Fruit fly (Drosophila melanogaster) whole organism, embryonic: ENCODE data around the gene CG15185.
A peak's percentile ranks its signal among the peaks of the same experiment; 100 is the strongest.

ENCODE experiments used
- B-H2 ChIP-seq: fragments of 200-800 bp; sonication (Bioruptor generic); optimal IDR thresholded peaks from 2 replicates; lab custom pipeline; 2018; ENCODE audit warnings: missing biosample characterization, mild to moderate bottlenecking, missing genetic modification characterization
- CG10366 ChIP-seq: fragments of 200-800 bp; sonication (Bioruptor generic); IDR thresholded peaks from 2 replicates; pipeline ENCODE4 v1.3.6; 2022; ENCODE audit warnings: missing biosample characterization, missing genetic modification characterization
- CG10959 ChIP-seq: fragments of 200-800 bp; sonication (Bioruptor generic); IDR thresholded peaks from 2 replicates; pipeline ENCODE4 v1.3.6; 2022; ENCODE audit warnings: missing biosample characterization, missing genetic modification characterization
- CG10979 ChIP-seq: fragments of 200-800 bp; sonication (Bioruptor generic); optimal IDR thresholded peaks from 2 replicates; lab custom pipeline; 2018; ENCODE audit warnings: missing biosample characterization, mild to moderate bottlenecking, missing genetic modification characterization, moderate library complexity
- CG13894 ChIP-seq: fragments of 200-800 bp; sonication (Bioruptor generic); optimal IDR thresholded peaks from 3 replicates; lab custom pipeline; 2018; ENCODE audit warnings: missing biosample characterization, mild to moderate bottlenecking, missing genetic modification characterization, moderate library complexity
- CG14014 ChIP-seq: fragments of 200-800 bp; sonication (Bioruptor generic); IDR thresholded peaks from 2 replicates; pipeline ENCODE4 v1.3.6; 2022; ENCODE audit warnings: missing biosample characterization, missing genetic modification characterization
- CG15073 ChIP-seq: fragments of 200-800 bp; sonication (Bioruptor generic); optimal IDR thresholded peaks from 2 replicates; lab custom pipeline; 2016; ENCODE audit warnings: missing biosample characterization, missing genetic modification characterization
- CG1602 ChIP-seq: fragments of 200-800 bp; sonication (Bioruptor generic); optimal IDR thresholded peaks from 3 replicates; lab custom pipeline; 2016; ENCODE audit warnings: missing biosample characterization, missing genetic modification characterization
- CG2116 ChIP-seq: fragments of 200-800 bp; sonication (Bioruptor generic); optimal IDR thresholded peaks from 3 replicates; lab custom pipeline; 2018; ENCODE audit warnings: missing biosample characterization, mild to moderate bottlenecking, missing genetic modification characterization
- CG2129 ChIP-seq: fragments of 200-800 bp; sonication (Bioruptor generic); IDR thresholded peaks from 2 replicates; pipeline ENCODE4 v1.3.6; 2022; ENCODE audit warnings: missing biosample characterization, missing genetic modification characterization; ENCODE audit not compliant: partially characterized antibody
- CG30020 ChIP-seq: fragments of 200-800 bp; optimal IDR thresholded peaks from 2 replicates; lab custom pipeline; 2019; ENCODE audit warnings: missing biosample characterization, mild to moderate bottlenecking, missing genetic modification characterization, moderate library complexity
- CG31224 ChIP-seq: fragments of 200-800 bp; sonication (Bioruptor generic); IDR thresholded peaks from 2 replicates; pipeline ENCODE4 v1.3.6; 2022; ENCODE audit warnings: missing biosample characterization, missing genetic modification characterization
- CG31365 ChIP-seq: fragments of 200-800 bp; sonication (Bioruptor generic); optimal IDR thresholded peaks from 2 replicates; lab custom pipeline; 2018; ENCODE audit warnings: missing biosample characterization, mild to moderate bottlenecking, missing genetic modification characterization
- CG3163 ChIP-seq: fragments of 200-800 bp; sonication (Bioruptor generic); optimal IDR thresholded peaks from 3 replicates; lab custom pipeline; 2016; ENCODE audit warnings: missing biosample characterization, missing genetic modification characterization
- CG32532 ChIP-seq: fragments of 200-800 bp; sonication (Bioruptor generic); IDR thresholded peaks from 2 replicates; pipeline ENCODE4 v1.3.6; 2022; ENCODE audit warnings: missing biosample characterization, missing genetic modification characterization
- CG4404 ChIP-seq: fragments of 200-800 bp; sonication (Bioruptor generic); IDR thresholded peaks from 2 replicates; pipeline ENCODE4 v1.3.6; 2022; ENCODE audit warnings: missing biosample characterization, missing genetic modification characterization
- CG6683 ChIP-seq: fragments of 200-800 bp; sonication (Bioruptor generic); optimal IDR thresholded peaks from 2 replicates; lab custom pipeline; 2017; ENCODE audit warnings: missing biosample characterization, mild to moderate bottlenecking, missing genetic modification characterization, missing genetic modification reagents
- CG7963 ChIP-seq: fragments of 200-800 bp; sonication (Bioruptor generic); IDR thresholded peaks from 3 replicates; pipeline ENCODE4 v1.3.6; 2022; ENCODE audit warnings: missing biosample characterization, missing genetic modification characterization; ENCODE audit not compliant: partially characterized antibody
- CG7987 ChIP-seq: fragments of 200-800 bp; sonication (Bioruptor generic); optimal IDR thresholded peaks from 2 replicates; lab custom pipeline; 2018; ENCODE audit warnings: missing biosample characterization, mild to moderate bottlenecking, missing genetic modification characterization, moderate library complexity
- CG9609 ChIP-seq: fragments of 200-800 bp; sonication (Bioruptor generic); optimal IDR thresholded peaks from 3 replicates; lab custom pipeline; 2016; ENCODE audit warnings: missing biosample characterization, missing genetic modification characterization
- CHES-1-like ChIP-seq: fragments of 200-800 bp; sonication (Bioruptor generic); optimal IDR thresholded peaks from 2 replicates; lab custom pipeline; 2016; ENCODE audit warnings: missing biosample characterization, missing genetic modification characterization
- CoRest ChIP-seq: fragments of 200-800 bp; sonication (Bioruptor generic); optimal IDR thresholded peaks from 3 replicates; lab custom pipeline; 2018; ENCODE audit warnings: missing biosample characterization, mild to moderate bottlenecking, missing genetic modification characterization, moderate library complexity
- CrebB ChIP-seq: fragments of 200-800 bp; sonication (Bioruptor generic); optimal IDR thresholded peaks from 3 replicates; lab custom pipeline; 2018; ENCODE audit warnings: missing biosample characterization, mild to moderate bottlenecking, missing genetic modification characterization
- Dip2 ChIP-seq: fragments of 200-800 bp; sonication (Bioruptor generic); IDR thresholded peaks from 2 replicates; pipeline ENCODE4 v1.3.6; 2022; ENCODE audit warnings: missing biosample characterization, missing genetic modification characterization
- E2f2 ChIP-seq: fragments of 200-800 bp; sonication (Bioruptor generic); IDR thresholded peaks from 2 replicates; pipeline ENCODE4 v1.3.6; 2022; ENCODE audit warnings: missing biosample characterization, missing genetic modification characterization
- Ets97D ChIP-seq: fragments of 200-800 bp; sonication (Bioruptor generic); optimal IDR thresholded peaks from 3 replicates; lab custom pipeline; 2016; ENCODE audit warnings: missing biosample characterization, missing genetic modification characterization
- GATAe ChIP-seq: fragments of 200-800 bp; sonication (Bioruptor generic); conservative IDR thresholded peaks from 2 replicates; pipeline ENCODE4 v1.3.6; 2022; ENCODE audit warnings: missing biosample characterization, missing genetic modification characterization
- H2.0 ChIP-seq: fragments of 200-800 bp; sonication (Bioruptor generic); IDR thresholded peaks from 2 replicates; pipeline ENCODE4 v1.3.6; 2022; ENCODE audit warnings: missing biosample characterization, missing genetic modification characterization
- HLH3B ChIP-seq: fragments of 200-800 bp; sonication (Bioruptor generic); IDR thresholded peaks from 2 replicates; pipeline ENCODE4 v1.3.6; 2022; ENCODE audit warnings: missing biosample characterization, missing genetic modification characterization
- Hr39 ChIP-seq: fragments of >200 bp; optimal IDR thresholded peaks from 2 replicates; lab custom pipeline; 2017
- NK7.1 ChIP-seq: fragments of 200-800 bp; sonication (Bioruptor generic); optimal IDR thresholded peaks from 3 replicates; lab custom pipeline; 2016; ENCODE audit warnings: missing biosample characterization, missing genetic modification characterization
- Nf-YC ChIP-seq: fragments of 200-800 bp; optimal IDR thresholded peaks from 3 replicates; lab custom pipeline; 2019; ENCODE audit warnings: missing biosample characterization, mild to moderate bottlenecking, missing genetic modification characterization, moderate library complexity
- Oaz ChIP-seq: fragments of 200-800 bp; sonication (Bioruptor generic); IDR thresholded peaks from 2 replicates; pipeline ENCODE4 v1.3.6; 2022; ENCODE audit warnings: missing biosample characterization, missing genetic modification characterization
- Sox100B ChIP-seq: fragments of 200-800 bp; sonication (Bioruptor generic); optimal IDR thresholded peaks from 3 replicates; lab custom pipeline; 2018; ENCODE audit warnings: missing biosample characterization, mild to moderate bottlenecking, missing genetic modification characterization
- Spps ChIP-seq: fragments of 200-800 bp; sonication (Bioruptor generic); optimal IDR thresholded peaks from 2 replicates; lab custom pipeline; 2018; ENCODE audit warnings: missing biosample characterization, mild to moderate bottlenecking, missing genetic modification characterization
- Sry-δ ChIP-seq: fragments of 200-800 bp; sonication (Bioruptor generic); optimal IDR thresholded peaks from 2 replicates; lab custom pipeline; 2016; ENCODE audit warnings: missing biosample characterization, missing genetic modification characterization
- ap ChIP-seq: fragments of 200-800 bp; sonication (Bioruptor generic); IDR thresholded peaks from 2 replicates; pipeline ENCODE4 v1.3.6; 2022; ENCODE audit warnings: missing biosample characterization, missing genetic modification characterization
- bab2 ChIP-seq: fragments of 200-800 bp; sonication (Bioruptor generic); optimal IDR thresholded peaks from 2 replicates; lab custom pipeline; 2016; ENCODE audit warnings: missing biosample characterization, missing genetic modification characterization
- bigmax ChIP-seq: fragments of 200-800 bp; sonication (Bioruptor generic); optimal IDR thresholded peaks from 2 replicates; lab custom pipeline; 2018; ENCODE audit warnings: missing biosample characterization, mild to moderate bottlenecking, missing genetic modification characterization
- br ChIP-seq: fragments of >200 bp; optimal IDR thresholded peaks from 2 replicates; lab custom pipeline; 2017
- cas ChIP-seq: fragments of 200-800 bp; sonication (Bioruptor generic); IDR thresholded peaks from 2 replicates; pipeline ENCODE4 v1.3.6; 2022; ENCODE audit warnings: missing biosample characterization, missing genetic modification characterization
- chif ChIP-seq, 2 experiments: fragments of 200-800 bp; sonication (Bioruptor generic); optimal IDR thresholded peaks; 3 replicates each; lab custom pipeline; 2016; ENCODE audit warnings: missing biosample characterization in 2 of 2, missing genetic modification characterization in 2 of 2
- dm ChIP-seq: fragments of 200-800 bp; sonication (Bioruptor generic); optimal IDR thresholded peaks from 3 replicates; lab custom pipeline; 2016; ENCODE audit warnings: missing biosample characterization, missing genetic modification characterization
- hkb ChIP-seq, 2 experiments: fragments of 200-800 bp in 1 of 2; fragments of >200 bp in 1 of 2; sonication (Bioruptor generic) in 1 of 2; IDR thresholded peaks in 1 of 2; optimal IDR thresholded peaks in 1 of 2; 2 replicates each; pipeline versions ENCODE4 v1.3.6 to Lab custom; 2017 to 2022; ENCODE audit warnings: missing biosample characterization in 1 of 2, missing genetic modification characterization in 1 of 2
- insv ChIP-seq, 2 experiments: fragments of 200-800 bp; sonication (Bioruptor generic); optimal IDR thresholded peaks; 3 replicates each; lab custom pipeline; 2016 to 2018; ENCODE audit warnings: missing biosample characterization in 2 of 2, missing genetic modification characterization in 2 of 2
- jing ChIP-seq: fragments of 200-800 bp; sonication (Bioruptor generic); optimal IDR thresholded peaks from 2 replicates; lab custom pipeline; 2018; ENCODE audit warnings: missing biosample characterization, mild to moderate bottlenecking, missing genetic modification characterization
- nmo ChIP-seq: fragments of 200-800 bp; sonication (Bioruptor generic); optimal IDR thresholded peaks from 2 replicates; lab custom pipeline; 2018; ENCODE audit warnings: missing biosample characterization, mild to moderate bottlenecking, missing genetic modification characterization, moderate library complexity
- pb ChIP-seq: fragments of 200-800 bp; sonication (Bioruptor generic); optimal IDR thresholded peaks from 3 replicates; lab custom pipeline; 2016; ENCODE audit warnings: missing biosample characterization, missing genetic modification characterization
- repo ChIP-seq: fragments of 200-800 bp; sonication (Bioruptor generic); optimal IDR thresholded peaks from 2 replicates; lab custom pipeline; 2016; ENCODE audit warnings: missing biosample characterization, missing genetic modification characterization
- schlank ChIP-seq: fragments of 200-800 bp; sonication (Bioruptor generic); optimal IDR thresholded peaks from 2 replicates; lab custom pipeline; 2018; ENCODE audit warnings: missing biosample characterization, mild to moderate bottlenecking, missing genetic modification characterization
- seq ChIP-seq: fragments of 200-800 bp; sonication (Bioruptor generic); IDR thresholded peaks from 2 replicates; pipeline ENCODE4 v1.3.6; 2022; ENCODE audit warnings: missing biosample characterization, missing genetic modification characterization
- usp ChIP-seq: fragments of >200 bp; optimal IDR thresholded peaks from 2 replicates; lab custom pipeline; 2017; ENCODE audit warnings: missing biosample characterization, missing genetic modification characterization
- vnd ChIP-seq: fragments of 200-800 bp; sonication (Bioruptor generic); IDR thresholded peaks from 3 replicates; pipeline ENCODE4 v1.3.6; 2022; ENCODE audit warnings: missing biosample characterization, missing genetic modification characterization; ENCODE audit not compliant: partially characterized antibody

CG15185 gene

DNA sequence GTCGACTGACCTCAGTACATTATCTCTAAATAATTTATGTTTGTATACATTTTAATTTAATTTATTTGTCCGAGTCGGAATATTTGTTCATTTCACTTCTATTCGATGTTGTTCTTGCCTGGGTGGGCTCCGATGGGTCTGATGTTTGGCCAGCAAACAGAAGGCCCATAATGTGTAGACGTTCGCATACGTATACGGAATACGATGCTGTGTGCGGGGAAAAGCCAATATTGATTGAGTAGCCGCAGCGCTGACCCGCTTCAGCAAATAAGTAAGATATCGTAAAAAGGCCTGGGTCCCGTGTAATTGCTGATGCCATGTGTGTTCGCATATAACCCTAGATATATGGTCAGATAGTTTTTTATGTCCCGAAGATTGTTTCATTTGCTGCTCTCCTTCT lies 22.9 kb upstream of the CG15185 start (continued):
- no peak for TF ChIP-seq Sry-δ
- no peak for TF ChIP-seq usp
- TF ChIP-seq Dip2 (GFP tag; lab: Robert Waterston, UW) = no peak
- TF ChIP-seq hkb (optimal IDR thresholded peaks at IDR 0.05; lab: Kevin White, UChicago) = no peak
- no peak for TF ChIP-seq hkb (GFP tag; IDR thresholded peaks at IDR 0.05; lab: Robert Waterston, UW)
- TF ChIP-seq Sox100B (GFP tag; lab: Kevin White, UChicago) = peak; percentile 36
- TF ChIP-seq CG2116 (GFP tag; lab: Kevin White, UChicago) = peak; percentile 7
- peak; percentile 58 for TF ChIP-seq bab2 (GFP tag; lab: Kevin White, UChicago)
- TF ChIP-seq chif (GFP tag; optimal IDR thresholded peaks at IDR 0.05; lab: Kevin White, UChicago) = peak; percentile 36 to 43
- TF ChIP-seq H2.0 = no peak
- TF ChIP-seq E2f2 = no peak
- TF ChIP-seq br = no peak
- TF ChIP-seq NK7.1 (GFP tag; lab: Kevin White, UChicago) = no peak
- no peak for TF ChIP-seq CG4404 (GFP tag; lab: Robert Waterston, UW)
- TF ChIP-seq nmo (GFP tag; lab: Kevin White, UChicago) = peak; percentile 31
- no peak for TF ChIP-seq CG7963 (GFP tag; lab: Robert Waterston, UW)
- no peak for TF ChIP-seq CG3163 (GFP tag; lab: Kevin White, UChicago)
- TF ChIP-seq CG6683 (GFP tag; lab: Kevin White, UChicago) = no peak
- TF ChIP-seq jing (GFP tag; lab: Kevin White, UChicago) = peak; percentile 20
- no peak for TF ChIP-seq Nf-YC (tag; lab: Kevin White, UChicago)
- TF ChIP-seq GATAe = no peak
- TF ChIP-seq cas (GFP tag; lab: Robert Waterston, UW) = no peak
- no peak for TF ChIP-seq Oaz (GFP tag; lab: Robert Waterston, UW)
- TF ChIP-seq CoRest (tag; lab: Kevin White, UChicago) = peak; percentile 57
- no peak for TF ChIP-seq CHES-1-like (GFP tag; lab: Kevin White, UChicago)
- TF ChIP-seq B-H2 (GFP tag; lab: Kevin White, UChicago) = no peak
- no peak for TF ChIP-seq CG14014 (GFP tag; lab: Robert Waterston, UW)
- no peak for TF ChIP-seq CG13894 (tag; lab: Kevin White, UChicago)
- TF ChIP-seq CG15073 (GFP tag; lab: Kevin White, UChicago) = no peak
- TF ChIP-seq schlank = peak; percentile 14
- TF ChIP-seq Ets97D (GFP tag; lab: Kevin White, UChicago) = no peak
- peak; percentile 46 for TF ChIP-seq CrebB (tag; lab: Kevin White, UChicago)
- no peak for TF ChIP-seq CG10366 (GFP tag; lab: Robert Waterston, UW)
- TF ChIP-seq vnd = no peak
- TF ChIP-seq CG7987 (GFP tag; lab: Kevin White, UChicago) = no peak
- peak; percentile 12 for TF ChIP-seq CG1602
- peak; percentile 54 for TF ChIP-seq Spps (tag; lab: Kevin White, UChicago)
- peak; percentile 9 for TF ChIP-seq dm (GFP tag; lab: Kevin White, UChicago)
- no peak for TF ChIP-seq CG32532 (GFP tag; lab: Robert Waterston, UW)
- TF ChIP-seq ap (GFP tag; lab: Robert Waterston, UW) = no peak
- TF ChIP-seq CG30020 = no peak
- no peak for TF ChIP-seq CG31365 (tag; lab: Kevin White, UChicago)
- TF ChIP-seq Hr39 (lab: Kevin White, UChicago) = no peak
- TF ChIP-seq pb = no peak
- no peak for TF ChIP-seq repo
- no peak for TF ChIP-seq CG2129 (GFP tag; lab: Robert Waterston, UW)
- TF ChIP-seq HLH3B = no peak
- TF ChIP-seq seq (GFP tag; lab: Robert Waterston, UW) = no peak
- TF ChIP-seq CG10959 = peak; percentile 47
- no peak for TF ChIP-seq insv (GFP tag; optimal IDR thresholded peaks at IDR 0.05; lab: Kevin White, UChicago)
- TF ChIP-seq CG31224 (GFP tag; lab: Robert Waterston, UW) = no peak
- TF ChIP-seq CG10979 (tag; lab: Kevin White, UChicago) = no peak
- no peak for TF ChIP-seq bigmax
- peak; percentile 38 for TF ChIP-seq CG9609 (GFP tag; lab: Kevin White, UChicago)
